Worm (Caenorhabditis elegans) whole organism, young adult: ENCODE data around the gene efn-3.

Source experiments
- B0336.3 ChIP-seq: fragments of 200-800 bp; sonication (Bioruptor generic); IDR thresholded peaks from 2 replicates; pipeline ENCODE4 v1.3.6; 2022; ENCODE audit warnings: missing genetic modification characterization, missing compliant biosample characterization
- C17E4.6 ChIP-seq: fragments of 200-800 bp; sonication (Bioruptor generic); IDR thresholded peaks from 2 replicates; pipeline ENCODE4 v1.3.6; 2022; ENCODE audit warnings: missing genetic modification reagents, missing genetic modification characterization, missing compliant biosample characterization
- D2030.7 ChIP-seq: fragments of 200-800 bp; sonication (Bioruptor generic); IDR thresholded peaks from 2 replicates; pipeline ENCODE4 v1.3.6; 2022; ENCODE audit warnings: missing genetic modification reagents, missing genetic modification characterization, missing compliant biosample characterization
- F23B12.7 ChIP-seq: sonication (generic microtip); optimal IDR thresholded peaks from 2 replicates; lab custom pipeline; 2017; ENCODE audit warnings: missing genetic modification characterization, mild to moderate bottlenecking, missing compliant biosample characterization, antibody characterized with exemption, moderate library complexity; ENCODE audit not compliant: insufficient read depth
- F33H1.4 ChIP-seq: fragments of 200-800 bp; sonication (Bioruptor generic); IDR thresholded peaks from 2 replicates; pipeline ENCODE4 v1.3.6; 2022; ENCODE audit warnings: missing genetic modification reagents, missing genetic modification characterization, missing compliant biosample characterization
- F57C9.4 ChIP-seq: sonication (generic microtip); optimal IDR thresholded peaks from 2 replicates; lab custom pipeline; 2017; ENCODE audit warnings: mild to moderate bottlenecking, missing genetic modification characterization, missing compliant biosample characterization
- K11D2.4 ChIP-seq: fragments of 200-800 bp; sonication (Bioruptor generic); IDR thresholded peaks from 2 replicates; pipeline ENCODE4 v1.3.6; 2022; ENCODE audit warnings: missing genetic modification reagents, missing genetic modification characterization, missing compliant biosample characterization
- Y53F4B.3 ChIP-seq: fragments of 200-800 bp; sonication (Bioruptor generic); IDR thresholded peaks from 2 replicates; pipeline ENCODE4 v1.3.6; 2022; ENCODE audit warnings: missing genetic modification reagents, missing genetic modification characterization, missing compliant biosample characterization
- Y53G8AR.9 ChIP-seq: fragments of 200-800 bp; sonication (Bioruptor generic); conservative IDR thresholded peaks from 2 replicates; pipeline ENCODE4 v1.3.6; 2022; ENCODE audit warnings: missing genetic modification reagents, missing genetic modification characterization, missing compliant biosample characterization
- akir-1 ChIP-seq: fragments of 200-800 bp; sonication (Bioruptor generic); optimal IDR thresholded peaks from 2 replicates; lab custom pipeline; 2018; ENCODE audit warnings: mild to moderate bottlenecking, missing genetic modification characterization, moderate library complexity, missing compliant biosample characterization
- ama-1 ChIP-seq, 3 experiments: fragments of 150-350 bp in 1 of 3; sonication (generic microtip) in 2 of 3; optimal IDR thresholded peaks; 2 replicates each; lab custom pipeline; 2014 to 2018; ENCODE audit warnings: missing biosample characterization in 2 of 3, missing genetic modification characterization in 2 of 3, missing genetic modification reagents in 2 of 3
- attf-3 ChIP-seq: fragments of 200-800 bp; sonication (Bioruptor generic); conservative IDR thresholded peaks from 2 replicates; pipeline ENCODE4 v1.3.6; 2022; ENCODE audit warnings: missing genetic modification reagents, missing genetic modification characterization, missing compliant biosample characterization
- attf-5 ChIP-seq: fragments of 200-800 bp; sonication (Bioruptor generic); optimal IDR thresholded peaks from 2 replicates; lab custom pipeline; 2018; ENCODE audit warnings: mild to moderate bottlenecking, missing genetic modification characterization, missing compliant biosample characterization
- bed-1 ChIP-seq: fragments of 200-800 bp; sonication (Bioruptor generic); IDR thresholded peaks from 2 replicates; pipeline ENCODE4 v1.3.6; 2022; ENCODE audit warnings: missing genetic modification reagents, missing genetic modification characterization, missing compliant biosample characterization
- ccch-3 ChIP-seq: fragments of 200-800 bp; sonication (Bioruptor generic); optimal IDR thresholded peaks from 2 replicates; lab custom pipeline; 2018; ENCODE audit warnings: mild to moderate bottlenecking, missing genetic modification characterization, missing compliant biosample characterization
- cebp-2 ChIP-seq: fragments of 200-800 bp; sonication (Bioruptor generic); IDR thresholded peaks from 2 replicates; pipeline ENCODE4 v1.3.6; 2022; ENCODE audit warnings: missing genetic modification characterization, missing compliant biosample characterization
- die-1 ChIP-seq: sonication (generic microtip); optimal IDR thresholded peaks from 2 replicates; lab custom pipeline; 2016; ENCODE audit warnings: missing genotype, mild to moderate bottlenecking, missing genetic modification characterization, missing compliant biosample characterization
- efl-1 ChIP-seq: fragments of 150-350 bp; optimal IDR thresholded peaks from 2 replicates; lab custom pipeline; 2014; ENCODE audit warnings: missing biosample characterization, missing genetic modification reagents, missing genetic modification characterization
- fkh-3 ChIP-seq: sonication (generic microtip); optimal IDR thresholded peaks from 2 replicates; lab custom pipeline; 2016; ENCODE audit warnings: mild to moderate bottlenecking, missing genetic modification characterization, missing compliant biosample characterization
- him-1 ChIP-seq: sonication (generic microtip); optimal IDR thresholded peaks from 2 replicates; lab custom pipeline; 2016; ENCODE audit warnings: missing genotype, missing genetic modification reagents, missing genetic modification characterization, missing compliant biosample characterization
- hmg-1.2 ChIP-seq: fragments of 200-800 bp; sonication (Bioruptor generic); IDR thresholded peaks from 2 replicates; pipeline ENCODE4 v1.3.6; 2022; ENCODE audit warnings: missing genetic modification reagents, missing genetic modification characterization, missing compliant biosample characterization
- hsf-1 ChIP-seq: fragments of 200-800 bp; sonication (Bioruptor generic); IDR thresholded peaks from 2 replicates; pipeline ENCODE4 v1.3.6; 2022; ENCODE audit warnings: missing genetic modification reagents, missing genetic modification characterization, missing compliant biosample characterization
- let-526 ChIP-seq: fragments of 200-800 bp; sonication (Bioruptor generic); IDR thresholded peaks from 2 replicates; pipeline ENCODE4 v1.3.6; 2022; ENCODE audit warnings: missing genetic modification reagents, missing genetic modification characterization, missing compliant biosample characterization
- lin-26 ChIP-seq: fragments of 200-800 bp; sonication (Bioruptor generic); IDR thresholded peaks from 2 replicates; pipeline ENCODE4 v1.3.6; 2022; ENCODE audit warnings: missing genetic modification reagents, missing genetic modification characterization, missing compliant biosample characterization
- lin-40 ChIP-seq: sonication (generic microtip); optimal IDR thresholded peaks from 2 replicates; lab custom pipeline; 2016; ENCODE audit warnings: missing genetic modification characterization, mild to moderate bottlenecking, missing compliant biosample characterization, missing genotype, missing genetic modification reagents
- lsy-27 ChIP-seq: sonication (generic microtip); optimal IDR thresholded peaks from 2 replicates; lab custom pipeline; 2017; ENCODE audit warnings: missing genetic modification characterization, mild to moderate bottlenecking, missing compliant biosample characterization, antibody characterized with exemption, missing genotype, borderline replicate concordance; ENCODE audit not compliant: insufficient read depth
- madf-10 ChIP-seq: sonication (generic microtip); optimal IDR thresholded peaks from 2 replicates; lab custom pipeline; 2016; ENCODE audit warnings: mild to moderate bottlenecking, missing genetic modification characterization, missing compliant biosample characterization
- madf-3 ChIP-seq: fragments of 200-800 bp; sonication (Bioruptor generic); IDR thresholded peaks from 2 replicates; pipeline ENCODE4 v1.3.6; 2022; ENCODE audit warnings: missing genetic modification reagents, missing genetic modification characterization, missing compliant biosample characterization
- mel-28 ChIP-seq: sonication (generic microtip); optimal IDR thresholded peaks from 2 replicates; lab custom pipeline; 2016; ENCODE audit warnings: borderline replicate concordance, mild to moderate bottlenecking, missing genetic modification characterization, missing compliant biosample characterization
- mes-4 ChIP-seq: sonication (generic microtip); optimal IDR thresholded peaks from 2 replicates; lab custom pipeline; 2016; ENCODE audit warnings: missing genotype, missing genetic modification characterization, missing compliant biosample characterization
- nhr-120 ChIP-seq: fragments of 200-800 bp; sonication (Bioruptor generic); IDR thresholded peaks from 2 replicates; pipeline ENCODE4 v1.3.6; 2022; ENCODE audit warnings: missing genetic modification characterization, missing compliant biosample characterization
- nhr-179 ChIP-seq: sonication (generic microtip); optimal IDR thresholded peaks from 2 replicates; lab custom pipeline; 2016; ENCODE audit warnings: mild to moderate bottlenecking, missing genetic modification characterization, missing compliant biosample characterization
- rec-8 ChIP-seq, 2 experiments: sonication (generic microtip); optimal IDR thresholded peaks; 2 replicates each; lab custom pipeline; 2016; ENCODE audit warnings: mild to moderate bottlenecking in 2 of 2, missing genetic modification characterization in 2 of 2, missing genetic modification reagents in 2 of 2, missing genotype in 2 of 2, missing biosample characterization in 1 of 2, missing compliant biosample characterization in 1 of 2, moderate library complexity in 1 of 2
- rpc-1 ChIP-seq, 2 experiments: fragments of 150-350 bp in 1 of 2; sonication (generic microtip) in 1 of 2; optimal IDR thresholded peaks; 2 replicates each; lab custom pipeline; 2014 to 2018; ENCODE audit warnings: missing biosample characterization in 1 of 2, missing genetic modification characterization in 1 of 2, missing genetic modification reagents in 1 of 2, missing genotype in 1 of 2
- sea-2 ChIP-seq: fragments of 200-800 bp; sonication (Bioruptor generic); IDR thresholded peaks from 2 replicates; pipeline ENCODE4 v1.3.6; 2022; ENCODE audit warnings: missing genetic modification characterization, missing compliant biosample characterization
- snpc-1.3 ChIP-seq: sonication (generic microtip); optimal IDR thresholded peaks from 2 replicates; lab custom pipeline; 2017; ENCODE audit warnings: missing genetic modification characterization, mild to moderate bottlenecking, missing compliant biosample characterization, antibody characterized with exemption, moderate library complexity, missing genotype, missing genetic modification reagents; ENCODE audit not compliant: insufficient read depth
- snpc-3.4 ChIP-seq: sonication (generic microtip); optimal IDR thresholded peaks from 2 replicates; lab custom pipeline; 2017; ENCODE audit warnings: missing genetic modification characterization, mild to moderate bottlenecking, missing compliant biosample characterization, antibody characterized with exemption, moderate library complexity, missing genotype, missing genetic modification reagents
- sptf-2 ChIP-seq: fragments of 200-800 bp; sonication (Bioruptor generic); optimal IDR thresholded peaks from 2 replicates; lab custom pipeline; 2018; ENCODE audit warnings: mild to moderate bottlenecking, missing genetic modification characterization, missing compliant biosample characterization
- tbp1 ChIP-seq: fragments of 200-800 bp; sonication (Bioruptor generic); optimal IDR thresholded peaks from 2 replicates; lab custom pipeline; 2018; ENCODE audit warnings: mild to moderate bottlenecking, missing genetic modification characterization, missing compliant biosample characterization
- tbx-9 ChIP-seq: sonication (generic microtip); optimal IDR thresholded peaks from 2 replicates; lab custom pipeline; 2016; ENCODE audit warnings: borderline replicate concordance, missing genetic modification characterization, inconsistent platforms, missing compliant biosample characterization
- tlf-1 ChIP-seq: fragments of 200-800 bp; sonication (Bioruptor generic); optimal IDR thresholded peaks from 2 replicates; lab custom pipeline; 2018; ENCODE audit warnings: mild to moderate bottlenecking, missing genetic modification characterization, missing compliant biosample characterization
- unc-130 ChIP-seq: sonication (generic microtip); optimal IDR thresholded peaks from 2 replicates; lab custom pipeline; 2016; ENCODE audit warnings: missing genetic modification reagents, missing genetic modification characterization, missing compliant biosample characterization
- unc-62 ChIP-seq: fragments of 150-350 bp; optimal IDR thresholded peaks from 2 replicates; lab custom pipeline; 2014; ENCODE audit warnings: missing biosample characterization, missing genetic modification reagents, missing genetic modification characterization
- xnd-1 ChIP-seq: sonication (generic microtip); optimal IDR thresholded peaks from 2 replicates; lab custom pipeline; 2016; ENCODE audit warnings: missing genotype, missing genetic modification reagents, missing genetic modification characterization, missing compliant biosample characterization
- ztf-25 ChIP-seq: fragments of 200-800 bp; sonication (Bioruptor generic); IDR thresholded peaks from 2 replicates; pipeline ENCODE4 v1.3.6; 2022; ENCODE audit warnings: missing genetic modification reagents, missing genetic modification characterization, missing compliant biosample characterization
- ztf-26 ChIP-seq: sonication (generic microtip); optimal IDR thresholded peaks from 2 replicates; lab custom pipeline; 2017; ENCODE audit warnings: missing genetic modification characterization, missing compliant biosample characterization
- ztf-28 ChIP-seq: fragments of 200-800 bp; sonication (Bioruptor generic); IDR thresholded peaks from 2 replicates; pipeline ENCODE4 v1.3.6; 2022; ENCODE audit warnings: missing genetic modification reagents, missing genetic modification characterization, missing compliant biosample characterization

Gene efn-3

ce11 chrX:13435790-13436472 is 41.3 kb downstream of the efn-3 start, which contains the start of gene jmjd-3.3 (continued):
- TF ChIP-seq lsy-27 (tag; lab: Kevin White, UChicago), result no peak
- no peak for TF ChIP-seq mel-28 (tag; lab: Kevin White, UChicago)
- no peak for TF ChIP-seq let-526
- TF ChIP-seq snpc-1.3 (tag; lab: Kevin White, UChicago), result peak; percentile 22
- no peak for TF ChIP-seq F23B12.7 (tag; lab: Kevin White, UChicago)
- TF ChIP-seq ztf-28 (GFP tag; lab: Robert Waterston, UW), result no peak
- TF ChIP-seq nhr-120 (GFP tag; lab: Robert Waterston, UW), result no peak
- no peak for TF ChIP-seq hmg-1.2
- TF ChIP-seq tbx-9, result no peak
- no peak for TF ChIP-seq fkh-3 (tag; lab: Kevin White, UChicago)
- TF ChIP-seq B0336.3 (GFP tag; lab: Robert Waterston, UW), result no peak
- peak; percentile 2 for TF ChIP-seq him-1 (tag; lab: Kevin White, UChicago)
- peak; percentile 81 for TF ChIP-seq tbp1 (GFP tag; lab: Kevin White, UChicago)
- TF ChIP-seq rpc-1 (optimal IDR thresholded peaks at IDR 0.05; lab: Kevin White, UChicago), result peak; percentile 59
- TF ChIP-seq rpc-1 (tag; optimal IDR thresholded peaks at IDR 0.05; lab: Kevin White, UChicago), result peak; percentile 82
- no peak for TF ChIP-seq C17E4.6 (GFP tag; lab: Robert Waterston, UW)
- TF ChIP-seq rec-8 (tag; optimal IDR thresholded peaks at IDR 0.05; lab: Kevin White, UChicago), result no peak
- no peak for TF ChIP-seq nhr-179 (tag; lab: Kevin White, UChicago)
- no peak for TF ChIP-seq lin-40 (tag; lab: Kevin White, UChicago)
- no peak for TF ChIP-seq Y53G8AR.9 (GFP tag; lab: Robert Waterston, UW)
- TF ChIP-seq F33H1.4 (GFP tag; lab: Robert Waterston, UW), result no peak
- TF ChIP-seq tlf-1 (GFP tag; lab: Kevin White, UChicago), result no peak
- no peak for TF ChIP-seq sptf-2
- TF ChIP-seq snpc-3.4 (tag; lab: Kevin White, UChicago), result peak; percentile 35
- TF ChIP-seq mes-4 (tag; lab: Kevin White, UChicago), result no peak
- TF ChIP-seq D2030.7 (GFP tag; lab: Robert Waterston, UW), result peak; percentile 58; the same call in 1 of the 2 replicates
- TF ChIP-seq efl-1 (GFP tag; lab: Kevin White, UChicago), result no peak
- TF ChIP-seq bed-1, result no peak
- TF ChIP-seq lin-26 (GFP tag; lab: Robert Waterston, UW), result peak; percentile 44; the same call in 1 of the 2 replicates
- TF ChIP-seq madf-3, result no peak
- TF ChIP-seq cebp-2 (GFP tag; lab: Robert Waterston, UW), result no peak
- TF ChIP-seq unc-62 (GFP tag; lab: Kevin White, UChicago), result no peak
- no peak for TF ChIP-seq attf-3 (GFP tag; lab: Robert Waterston, UW)
- no peak for TF ChIP-seq attf-5 (GFP tag; lab: Kevin White, UChicago)
- TF ChIP-seq ztf-26 (tag; lab: Kevin White, UChicago), result no peak
- TF ChIP-seq unc-130, result no peak
- no peak for TF ChIP-seq ztf-25
- peak; percentile 20 for TF ChIP-seq die-1
- TF ChIP-seq akir-1 (GFP tag; lab: Kevin White, UChicago), result no peak
- no peak for TF ChIP-seq K11D2.4 (GFP tag; lab: Robert Waterston, UW)
- no peak for TF ChIP-seq ccch-3 (GFP tag; lab: Kevin White, UChicago)
- TF ChIP-seq Y53F4B.3 (GFP tag; lab: Robert Waterston, UW), result no peak
- no peak for TF ChIP-seq xnd-1 (tag; lab: Kevin White, UChicago)
- no peak for TF ChIP-seq madf-10 (tag; lab: Kevin White, UChicago)
- TF ChIP-seq hsf-1 (GFP tag; lab: Robert Waterston, UW), result no peak
- no peak for TF ChIP-seq F57C9.4 (tag; lab: Kevin White, UChicago)
- TF ChIP-seq ama-1 (optimal IDR thresholded peaks at IDR 0.05; lab: Kevin White, UChicago), result no peak
- TF ChIP-seq ama-1 (GFP tag; optimal IDR thresholded peaks at IDR 0.05; lab: Kevin White, UChicago), result peak in 1 of 2 experiments; percentile 26
- no peak for TF ChIP-seq sea-2 (GFP tag; lab: Robert Waterston, UW)
